Worm (Caenorhabditis elegans) whole organism, L2 larva: ENCODE results near the gene K07B1.4.
A peak's percentile ranks its signal among the peaks of the same experiment; 100 is the strongest.

Source experiments
- C34F6.9 ChIP-seq: fragments of 150-350 bp; optimal IDR thresholded peaks from 2 replicates; lab custom pipeline; 2014; ENCODE audit warnings: missing biosample characterization, missing genetic modification characterization
- F13H6.1 ChIP-seq: sonication (generic microtip); optimal IDR thresholded peaks from 2 replicates; lab custom pipeline; 2016; ENCODE audit warnings: missing genetic modification characterization, missing compliant biosample characterization
- R02D3.7 ChIP-seq: fragments of 150-350 bp; optimal IDR thresholded peaks from 2 replicates; lab custom pipeline; 2014; ENCODE audit warnings: missing biosample characterization, missing genetic modification characterization
- ZK546.5 ChIP-seq: sonication (generic microtip); optimal IDR thresholded peaks from 2 replicates; lab custom pipeline; 2017; ENCODE audit warnings: missing biosample characterization, missing genetic modification characterization
- alr-1 ChIP-seq: fragments of 150-350 bp; optimal IDR thresholded peaks from 2 replicates; lab custom pipeline; 2014; ENCODE audit warnings: missing biosample characterization, missing genetic modification characterization
- aly-2 ChIP-seq: fragments of 150-350 bp; optimal IDR thresholded peaks from 2 replicates; lab custom pipeline; 2014; ENCODE audit warnings: missing biosample characterization, missing genetic modification characterization
- ama-1 ChIP-seq: fragments of 150-350 bp; optimal IDR thresholded peaks from 2 replicates; lab custom pipeline; 2018; ENCODE audit warnings: inconsistent platforms
- ceh-16 ChIP-seq: fragments of 150-350 bp; optimal IDR thresholded peaks from 2 replicates; lab custom pipeline; 2014; ENCODE audit warnings: missing biosample characterization, missing genetic modification characterization
- ceh-82 ChIP-seq: fragments of 150-350 bp; optimal IDR thresholded peaks from 2 replicates; lab custom pipeline; 2014; ENCODE audit warnings: missing biosample characterization, missing genetic modification characterization
- crh-2 ChIP-seq: sonication (generic microtip); optimal IDR thresholded peaks from 2 replicates; lab custom pipeline; 2017; ENCODE audit warnings: missing biosample characterization, missing genetic modification characterization
- egl-27 ChIP-seq: sonication (generic microtip); optimal IDR thresholded peaks from 3 replicates; lab custom pipeline; 2017; ENCODE audit warnings: missing biosample characterization, missing genetic modification reagents, missing genetic modification characterization
- elt-1 ChIP-seq: fragments of 150-350 bp; optimal IDR thresholded peaks from 2 replicates; lab custom pipeline; 2014; ENCODE audit warnings: missing biosample characterization, missing genetic modification characterization
- elt-3 ChIP-seq: sonication (generic microtip); optimal IDR thresholded peaks from 2 replicates; lab custom pipeline; 2017; ENCODE audit warnings: missing biosample characterization, missing genetic modification characterization
- fos-1 ChIP-seq: fragments of 150-350 bp; optimal IDR thresholded peaks from 2 replicates; lab custom pipeline; 2014; ENCODE audit warnings: missing biosample characterization, missing genetic modification characterization
- gmeb-1 ChIP-seq: fragments of 150-350 bp; optimal IDR thresholded peaks from 2 replicates; lab custom pipeline; 2014; ENCODE audit warnings: missing biosample characterization, missing genetic modification characterization
- lin-11 ChIP-seq: fragments of 150-350 bp; sonication (generic microtip); optimal IDR thresholded peaks from 2 replicates; lab custom pipeline; 2014; ENCODE audit warnings: missing biosample characterization, missing genetic modification characterization, inconsistent platforms, mixed read lengths
- lin-13 ChIP-seq: fragments of 150-350 bp; optimal IDR thresholded peaks from 2 replicates; lab custom pipeline; 2014; ENCODE audit warnings: missing biosample characterization, missing genetic modification reagents, missing genetic modification characterization
- lin-39 ChIP-seq: fragments of 150-350 bp; optimal IDR thresholded peaks from 2 replicates; lab custom pipeline; 2014; ENCODE audit warnings: missing biosample characterization, missing genetic modification reagents, missing genetic modification characterization
- lsy-2 ChIP-seq, 2 experiments: fragments of 150-350 bp in 1 of 2; sonication (generic microtip) in 1 of 2; optimal IDR thresholded peaks; 2 replicates each; lab custom pipeline; 2014 to 2017; ENCODE audit warnings: missing biosample characterization in 2 of 2, missing genetic modification characterization in 2 of 2
- mbf-1 ChIP-seq: sonication (generic microtip); optimal IDR thresholded peaks from 2 replicates; lab custom pipeline; 2017; ENCODE audit warnings: missing biosample characterization, missing genetic modification characterization
- mdl-1 ChIP-seq, 2 experiments: fragments of 150-350 bp in 1 of 2; sonication (generic microtip) in 1 of 2; optimal IDR thresholded peaks; 2 replicates each; lab custom pipeline; 2017; ENCODE audit warnings: missing biosample characterization in 2 of 2, missing genetic modification characterization in 2 of 2
- nhr-10 ChIP-seq: sonication (generic microtip); optimal IDR thresholded peaks from 2 replicates; lab custom pipeline; 2017; ENCODE audit warnings: missing biosample characterization, missing genetic modification characterization
- nhr-12 ChIP-seq: fragments of 150-350 bp; optimal IDR thresholded peaks from 2 replicates; lab custom pipeline; 2014; ENCODE audit warnings: missing biosample characterization, missing genetic modification characterization
- nhr-129 ChIP-seq: fragments of 150-350 bp; optimal IDR thresholded peaks from 2 replicates; lab custom pipeline; 2014; ENCODE audit warnings: missing biosample characterization, missing genetic modification characterization
- nhr-21 ChIP-seq: fragments of 150-350 bp; optimal IDR thresholded peaks from 2 replicates; lab custom pipeline; 2014; ENCODE audit warnings: missing biosample characterization, missing genetic modification characterization
- nhr-23 ChIP-seq: fragments of 150-350 bp; optimal IDR thresholded peaks from 2 replicates; lab custom pipeline; 2014; ENCODE audit warnings: missing biosample characterization, missing genetic modification reagents, missing genetic modification characterization
- nhr-237 ChIP-seq: fragments of 150-350 bp; optimal IDR thresholded peaks from 2 replicates; lab custom pipeline; 2014; ENCODE audit warnings: missing biosample characterization, missing genetic modification characterization
- nhr-25 ChIP-seq: fragments of 150-350 bp; sonication (generic microtip); optimal IDR thresholded peaks from 3 replicates; lab custom pipeline; 2014; ENCODE audit warnings: missing biosample characterization, missing genetic modification characterization
- peb-1 ChIP-seq: fragments of 150-350 bp; optimal IDR thresholded peaks from 2 replicates; lab custom pipeline; 2014; ENCODE audit warnings: missing biosample characterization, missing genetic modification characterization
- sem-4 ChIP-seq: fragments of 150-350 bp; optimal IDR thresholded peaks from 2 replicates; lab custom pipeline; 2014; ENCODE audit warnings: missing biosample characterization, missing genetic modification reagents, missing genetic modification characterization
- skn-1 ChIP-seq: sonication (generic microtip); optimal IDR thresholded peaks from 2 replicates; lab custom pipeline; 2017; ENCODE audit warnings: missing biosample characterization, missing genetic modification characterization
- sma-3 ChIP-seq: sonication (generic microtip); optimal IDR thresholded peaks from 2 replicates; lab custom pipeline; 2016; ENCODE audit warnings: missing genetic modification reagents, missing genetic modification characterization, missing compliant biosample characterization
- sma-9 ChIP-seq, 2 experiments: fragments of 150-350 bp in 1 of 2; sonication (generic microtip) in 1 of 2; optimal IDR thresholded peaks; 2 replicates each; lab custom pipeline; 2014 to 2016; ENCODE audit warnings: missing genetic modification characterization in 2 of 2, mild to moderate bottlenecking in 1 of 2, missing biosample characterization in 1 of 2, missing compliant biosample characterization in 1 of 2, missing genetic modification reagents in 1 of 2, moderate library complexity in 1 of 2
- snpc-4 ChIP-seq: fragments of 150-350 bp; optimal IDR thresholded peaks from 2 replicates; lab custom pipeline; 2014; ENCODE audit warnings: missing biosample characterization, missing genetic modification characterization
- zag-1 ChIP-seq: fragments of 150-350 bp; optimal IDR thresholded peaks from 2 replicates; lab custom pipeline; 2014; ENCODE audit warnings: missing biosample characterization, missing genetic modification characterization
- ztf-11 ChIP-seq: sonication (generic microtip); optimal IDR thresholded peaks from 2 replicates; lab custom pipeline; 2017; ENCODE audit warnings: missing biosample characterization, missing genetic modification characterization
- ztf-4 ChIP-seq: fragments of 150-350 bp; optimal IDR thresholded peaks from 2 replicates; lab custom pipeline; 2014; ENCODE audit warnings: missing biosample characterization, missing genetic modification characterization

K07B1.4 gene

DNA sequence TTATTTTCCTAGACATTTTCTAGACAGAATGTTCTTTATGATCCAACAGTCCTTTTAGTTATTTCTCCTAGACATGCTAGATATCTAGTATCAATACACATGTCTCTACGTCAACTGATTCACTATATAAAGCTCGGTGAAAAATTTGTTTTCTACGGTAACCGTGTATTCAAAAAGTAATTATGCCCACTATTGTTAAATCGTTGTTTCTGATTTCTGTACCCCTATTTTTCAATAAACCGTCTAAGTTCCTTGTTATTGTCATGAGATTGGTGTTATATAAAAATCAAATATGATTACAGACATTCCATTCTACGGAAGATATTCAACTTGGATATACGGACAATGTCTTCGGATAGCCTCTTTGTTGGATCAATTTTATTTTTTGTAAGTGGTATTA, 24.2 kb downstream of the K07B1.4 start, which contains the start of gene srx-46:
srx-46 (plus strand) TSS at position 301 of the 400 bp plus-strand sequence.
- no peak for TF ChIP-seq sma-3 (GFP tag; lab: Kevin White, UChicago)
- TF ChIP-seq nhr-21 (tag; lab: Kevin White, UChicago) = no peak
- TF ChIP-seq fos-1 (tag; lab: Kevin White, UChicago) = no peak
- TF ChIP-seq mbf-1 (tag; lab: Kevin White, UChicago) = no peak
- no peak for TF ChIP-seq snpc-4 (tag; lab: Kevin White, UChicago)
- no peak for TF ChIP-seq elt-1 (tag; lab: Kevin White, UChicago)
- no peak for TF ChIP-seq gmeb-1 (tag; lab: Kevin White, UChicago)
- TF ChIP-seq ceh-16 (tag; lab: Kevin White, UChicago) = no peak
- no peak for TF ChIP-seq lsy-2 (tag; optimal IDR thresholded peaks at IDR 0.05; lab: Kevin White, UChicago)
- no peak for TF ChIP-seq nhr-129 (tag; lab: Kevin White, UChicago)
- TF ChIP-seq R02D3.7 (tag; lab: Kevin White, UChicago) = no peak
- TF ChIP-seq nhr-12 (tag; lab: Kevin White, UChicago) = no peak

DNA sequence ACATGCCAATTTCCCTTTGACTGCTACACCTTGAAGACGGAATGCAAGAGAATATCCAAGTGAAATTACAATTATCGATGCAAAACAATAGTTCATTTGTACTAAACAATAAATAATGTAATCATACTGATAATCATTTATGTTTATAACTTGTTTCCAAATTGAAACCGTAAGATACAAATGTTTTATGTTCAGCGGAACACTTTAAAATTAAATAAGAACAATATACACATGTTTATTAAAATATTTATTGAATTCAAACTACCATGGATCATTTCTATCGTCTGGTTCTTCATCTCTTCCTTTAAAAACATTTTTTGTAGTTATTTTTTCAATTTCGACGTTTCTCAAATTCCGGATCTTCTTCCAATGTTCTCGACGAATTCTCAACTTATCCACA, 26.6 kb downstream of the K07B1.4 start, which contains the start of gene ttr-40:
ttr-40 (minus strand) TSS at position 101 of the 400 bp plus-strand sequence.
- TF ChIP-seq nhr-10 (no peak), nhr-25 (tag; lab: Kevin White, UChicago) (no peak), elt-3 (tag; lab: Kevin White, UChicago) (no peak), mdl-1 (tag; optimal IDR thresholded peaks at IDR 0.05; lab: Kevin White, UChicago) (no peak), alr-1 (no peak)

DNA sequence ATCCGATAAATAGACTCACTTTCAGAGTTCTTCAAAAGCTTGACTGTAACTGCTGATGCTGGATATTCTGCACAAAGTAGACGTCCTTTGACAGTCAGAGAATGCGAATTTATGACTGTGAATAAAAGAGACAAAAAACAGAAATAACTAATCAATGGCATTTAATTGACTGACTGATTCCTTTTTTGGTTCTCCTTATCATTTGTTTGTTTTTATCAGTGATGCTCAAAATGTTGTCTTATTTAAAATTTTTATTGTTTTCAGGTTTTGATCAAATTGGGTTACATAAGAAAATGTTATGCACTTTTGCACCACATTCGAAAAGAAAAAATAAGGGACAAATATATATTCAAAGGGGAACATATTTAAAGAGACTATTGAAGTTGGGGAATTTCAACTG, 27.6 kb downstream of the K07B1.4 start, which contains the start of gene ttr-49:
ttr-49 (minus strand) TSS at position 171 of the 400 bp plus-strand sequence.
- no peak for TF ChIP-seq nhr-12 (tag; lab: Kevin White, UChicago)
- peak; percentile 59 for TF ChIP-seq fos-1 (tag; lab: Kevin White, UChicago)

DNA sequence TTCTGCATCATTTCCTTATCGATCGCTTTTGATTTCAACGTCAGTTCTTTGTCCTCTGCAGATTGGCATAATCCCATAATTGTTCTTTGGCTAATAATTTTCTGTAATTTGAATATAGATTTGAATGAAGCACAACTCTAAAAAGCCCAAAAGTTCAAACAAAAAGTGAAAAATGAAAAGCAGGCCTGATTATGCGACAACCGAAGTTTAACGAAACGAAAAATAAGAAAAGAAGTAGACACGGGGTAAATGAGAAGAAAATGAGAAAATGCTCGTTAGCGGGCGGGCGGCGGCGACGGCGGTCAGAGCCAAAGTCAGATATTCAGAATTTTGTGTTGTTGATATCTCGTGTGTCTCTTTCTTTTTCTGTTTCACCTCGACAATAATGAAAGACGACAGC, 30.9 kb downstream of the K07B1.4 start, which contains the start of gene gpa-3:
gpa-3 (minus strand) TSS at position 101 of the 400 bp plus-strand sequence.
- no peak for TF ChIP-seq ZK546.5 (tag; lab: Kevin White, UChicago)
- TF ChIP-seq egl-27 (tag; lab: Kevin White, UChicago) = no peak
- no peak for TF ChIP-seq sma-3 (GFP tag; lab: Kevin White, UChicago)
- TF ChIP-seq aly-2 (tag; lab: Kevin White, UChicago) = no peak
- TF ChIP-seq F13H6.1 (tag; lab: Kevin White, UChicago) = no peak
- TF ChIP-seq nhr-129 (tag; lab: Kevin White, UChicago) = no peak
- TF ChIP-seq ztf-4 = no peak
- no peak for TF ChIP-seq lsy-2 (tag; optimal IDR thresholded peaks at IDR 0.05; lab: Kevin White, UChicago)
- no peak for TF ChIP-seq skn-1
- no peak for TF ChIP-seq zag-1 (tag; lab: Kevin White, UChicago)
- TF ChIP-seq lin-13 = no peak
- no peak for TF ChIP-seq nhr-12 (tag; lab: Kevin White, UChicago)
- TF ChIP-seq ama-1 = no peak
- no peak for TF ChIP-seq ceh-82 (tag; lab: Kevin White, UChicago)
- TF ChIP-seq nhr-23 (tag; lab: Kevin White, UChicago) = no peak
- no peak for TF ChIP-seq peb-1 (tag; lab: Kevin White, UChicago)

DNA sequence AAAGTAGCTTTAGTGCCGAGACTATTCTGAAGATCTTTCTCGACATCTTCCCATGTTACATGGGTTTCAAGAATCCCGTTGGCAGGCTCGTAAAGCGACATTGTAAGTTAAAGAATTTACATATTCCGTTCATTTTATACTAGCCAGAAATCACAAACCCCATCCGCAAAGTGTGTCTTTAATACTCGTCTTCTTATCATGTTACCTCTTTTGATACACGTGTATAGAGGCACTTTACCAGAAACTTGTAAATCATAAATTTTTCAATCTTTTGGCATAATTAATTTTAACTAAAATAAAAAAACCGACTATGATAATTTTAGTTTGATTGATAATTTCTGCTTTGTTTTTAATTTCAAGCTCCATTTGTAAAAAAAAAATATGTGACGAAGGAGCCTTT, 42.2 kb downstream of the K07B1.4 start, which contains the start of gene E02C12.6:
E02C12.6 (minus strand) TSS at position 101 of the 400 bp plus-strand sequence.
- TF ChIP-seq nhr-10 = no peak
- TF ChIP-seq lin-11 (tag; lab: Kevin White, UChicago) = no peak
- TF ChIP-seq nhr-237 (tag; lab: Kevin White, UChicago) = no peak
- TF ChIP-seq lin-39 (tag; lab: Kevin White, UChicago) = no peak
- TF ChIP-seq crh-2 (tag; lab: Kevin White, UChicago) = no peak
- no peak for TF ChIP-seq sma-9 (GFP tag; optimal IDR thresholded peaks at IDR 0.05; lab: Kevin White, UChicago)
- no peak for TF ChIP-seq sma-9 (tag; optimal IDR thresholded peaks at IDR 0.05; lab: Kevin White, UChicago)
- TF ChIP-seq C34F6.9 (tag; lab: Kevin White, UChicago) = no peak
- no peak for TF ChIP-seq ztf-11
- no peak for TF ChIP-seq F13H6.1 (tag; lab: Kevin White, UChicago)
- no peak for TF ChIP-seq sem-4 (tag; lab: Kevin White, UChicago)
- no peak for TF ChIP-seq nhr-21 (tag; lab: Kevin White, UChicago)
- TF ChIP-seq snpc-4 (tag; lab: Kevin White, UChicago) = no peak
- no peak for TF ChIP-seq sma-3 (GFP tag; lab: Kevin White, UChicago)
- no peak for TF ChIP-seq gmeb-1 (tag; lab: Kevin White, UChicago)
